Fruit fly (Drosophila melanogaster) whole organism, embryonic: Measurements from ENCODE around the gene CG8206.

Experiments used
- CG10959 ChIP-seq: fragments of 200-800 bp; sonication (Bioruptor generic); IDR thresholded peaks from 2 replicates; pipeline ENCODE4 v1.3.6; 2022; ENCODE audit warnings: missing biosample characterization, missing genetic modification characterization
- CG10979 ChIP-seq: fragments of 200-800 bp; sonication (Bioruptor generic); optimal IDR thresholded peaks from 2 replicates; lab custom pipeline; 2018; ENCODE audit warnings: missing biosample characterization, mild to moderate bottlenecking, missing genetic modification characterization, moderate library complexity
- CG11398 ChIP-seq: fragments of 200-800 bp; sonication (Bioruptor generic); optimal IDR thresholded peaks from 2 replicates; lab custom pipeline; 2016; ENCODE audit warnings: missing biosample characterization, missing genetic modification characterization
- CG12942 ChIP-seq: fragments of 200-800 bp; sonication (Bioruptor generic); optimal IDR thresholded peaks from 3 replicates; lab custom pipeline; 2016; ENCODE audit warnings: missing biosample characterization, missing genetic modification characterization
- CG13296 ChIP-seq: fragments of 200-800 bp; sonication (Bioruptor generic); optimal IDR thresholded peaks from 3 replicates; lab custom pipeline; 2018; ENCODE audit warnings: missing biosample characterization, mild to moderate bottlenecking, missing genetic modification characterization
- CG18599 ChIP-seq: fragments of 200-800 bp; sonication (Bioruptor generic); optimal IDR thresholded peaks from 3 replicates; lab custom pipeline; 2017; ENCODE audit warnings: missing biosample characterization, missing genetic modification characterization, mild to moderate bottlenecking, moderate library complexity, missing genetic modification reagents
- CG2202 ChIP-seq: fragments of 200-800 bp; sonication (Bioruptor generic); optimal IDR thresholded peaks from 2 replicates; lab custom pipeline; 2018; ENCODE audit warnings: missing biosample characterization, mild to moderate bottlenecking, missing genetic modification characterization
- CG42726 ChIP-seq: fragments of 200-800 bp; sonication (Bioruptor generic); IDR thresholded peaks from 2 replicates; pipeline ENCODE4 v1.3.6; 2022; ENCODE audit warnings: missing biosample characterization, missing genetic modification characterization; ENCODE audit not compliant: partially characterized antibody
- CG5245 ChIP-seq: fragments of 200-800 bp; sonication (Bioruptor generic); optimal IDR thresholded peaks from 3 replicates; lab custom pipeline; 2016; ENCODE audit warnings: missing biosample characterization, missing genetic modification characterization
- CG7556 ChIP-seq: fragments of 200-800 bp; sonication (Bioruptor generic); optimal IDR thresholded peaks from 2 replicates; lab custom pipeline; 2017; ENCODE audit warnings: missing biosample characterization, mild to moderate bottlenecking, missing genetic modification characterization
- CG7839 ChIP-seq: fragments of 200-800 bp; sonication (Bioruptor generic); optimal IDR thresholded peaks from 3 replicates; lab custom pipeline; 2018; ENCODE audit warnings: missing biosample characterization, mild to moderate bottlenecking, missing genetic modification characterization, moderate library complexity
- CG8281 ChIP-seq: fragments of 200-800 bp; sonication (Bioruptor generic); optimal IDR thresholded peaks from 2 replicates; lab custom pipeline; 2018; ENCODE audit warnings: missing biosample characterization, mild to moderate bottlenecking, missing genetic modification characterization, moderate library complexity
- CoRest ChIP-seq: fragments of 200-800 bp; sonication (Bioruptor generic); optimal IDR thresholded peaks from 3 replicates; lab custom pipeline; 2018; ENCODE audit warnings: missing biosample characterization, mild to moderate bottlenecking, missing genetic modification characterization, moderate library complexity
- Dll ChIP-seq: fragments of 200-800 bp; sonication (Bioruptor generic); IDR thresholded peaks from 4 replicates; pipeline ENCODE4 v1.3.6; 2022; ENCODE audit warnings: missing biosample characterization, missing genetic modification characterization; ENCODE audit not compliant: partially characterized antibody
- Gug ChIP-seq: fragments of 200-800 bp; sonication (Bioruptor generic); IDR thresholded peaks from 4 replicates; pipeline ENCODE4 v1.3.6; 2022; ENCODE audit warnings: missing biosample characterization, missing genetic modification characterization
- HHEX ChIP-seq: fragments of 200-800 bp; sonication (Bioruptor generic); optimal IDR thresholded peaks from 3 replicates; lab custom pipeline; 2017; ENCODE audit warnings: missing biosample characterization, mild to moderate bottlenecking, missing genetic modification characterization, missing genetic modification reagents
- Hmr ChIP-seq: fragments of 200-800 bp; sonication (Bioruptor generic); optimal IDR thresholded peaks from 3 replicates; lab custom pipeline; 2017; ENCODE audit warnings: mild to moderate bottlenecking, missing biosample characterization, missing genetic modification reagents, missing genetic modification characterization
- Hr39 ChIP-seq: fragments of >200 bp; optimal IDR thresholded peaks from 2 replicates; lab custom pipeline; 2017
- Max ChIP-seq: fragments of 200-800 bp; sonication (Bioruptor generic); optimal IDR thresholded peaks from 2 replicates; lab custom pipeline; 2016; ENCODE audit warnings: missing biosample characterization, mild to moderate bottlenecking, missing genetic modification characterization
- Neu2 ChIP-seq: fragments of 200-800 bp; sonication (Bioruptor generic); optimal IDR thresholded peaks from 3 replicates; lab custom pipeline; 2016; ENCODE audit warnings: missing biosample characterization, missing genetic modification characterization, borderline replicate concordance
- NfI ChIP-seq: fragments of 200-800 bp; sonication (Bioruptor generic); optimal IDR thresholded peaks from 3 replicates; lab custom pipeline; 2018; ENCODE audit warnings: missing biosample characterization, mild to moderate bottlenecking, missing genetic modification characterization, moderate library complexity
- abd-A ChIP-seq: fragments of 200-800 bp; sonication (Bioruptor generic); optimal IDR thresholded peaks from 3 replicates; lab custom pipeline; 2019; ENCODE audit warnings: missing biosample characterization, mild to moderate bottlenecking, missing genetic modification characterization, moderate library complexity
- amos ChIP-seq: fragments of 200-800 bp; sonication (Bioruptor generic); IDR thresholded peaks from 2 replicates; pipeline ENCODE4 v1.3.6; 2022; ENCODE audit warnings: missing biosample characterization, missing genetic modification characterization; ENCODE audit not compliant: partially characterized antibody
- bsh ChIP-seq, 2 experiments: fragments of 200-800 bp; sonication (Bioruptor generic); optimal IDR thresholded peaks; 2 replicates each; lab custom pipeline; 2017 to 2018; ENCODE audit warnings: mild to moderate bottlenecking in 2 of 2, missing biosample characterization in 2 of 2, missing genetic modification characterization in 2 of 2, moderate library complexity in 1 of 2
- cad ChIP-seq: fragments of >200 bp; optimal IDR thresholded peaks from 2 replicates; lab custom pipeline; 2017; ENCODE audit warnings: missing biosample characterization, missing genetic modification characterization
- cas ChIP-seq: fragments of 200-800 bp; sonication (Bioruptor generic); IDR thresholded peaks from 2 replicates; pipeline ENCODE4 v1.3.6; 2022; ENCODE audit warnings: missing biosample characterization, missing genetic modification characterization
- cato ChIP-seq: fragments of 200-800 bp; sonication (Bioruptor generic); optimal IDR thresholded peaks from 2 replicates; lab custom pipeline; 2016; ENCODE audit warnings: missing biosample characterization, missing genetic modification characterization, borderline replicate concordance
- caup ChIP-seq: fragments of 200-800 bp; sonication (Bioruptor generic); optimal IDR thresholded peaks from 3 replicates; lab custom pipeline; 2017; ENCODE audit warnings: missing biosample characterization, mild to moderate bottlenecking, missing genetic modification characterization, moderate library complexity; ENCODE audit not compliant: severe bottlenecking
- croc ChIP-seq: fragments of 200-800 bp; sonication (Bioruptor generic); conservative IDR thresholded peaks from 3 replicates; pipeline ENCODE4 v1.3.6; 2022; ENCODE audit warnings: missing biosample characterization, missing genetic modification characterization
- dimm ChIP-seq: fragments of 200-800 bp; sonication (Bioruptor generic); IDR thresholded peaks from 2 replicates; pipeline ENCODE4 v1.3.6; 2022; ENCODE audit warnings: missing biosample characterization, missing genetic modification characterization
- ewg ChIP-seq: fragments of 200-800 bp; sonication (Bioruptor generic); optimal IDR thresholded peaks from 3 replicates; lab custom pipeline; 2017; ENCODE audit warnings: mild to moderate bottlenecking, missing biosample characterization, missing genetic modification reagents, missing genetic modification characterization
- hb ChIP-seq: fragments of 200-800 bp; sonication (Bioruptor generic); IDR thresholded peaks from 3 replicates; pipeline ENCODE4 v1.3.6; 2022; ENCODE audit warnings: missing biosample characterization, missing genetic modification characterization; ENCODE audit not compliant: partially characterized antibody
- insv ChIP-seq, 2 experiments: fragments of 200-800 bp; sonication (Bioruptor generic); optimal IDR thresholded peaks; 3 replicates each; lab custom pipeline; 2016 to 2018; ENCODE audit warnings: missing biosample characterization in 2 of 2, missing genetic modification characterization in 2 of 2
- ken ChIP-seq: fragments of 200-800 bp; sonication (Bioruptor generic); IDR thresholded peaks from 3 replicates; pipeline ENCODE4 v1.3.6; 2022; ENCODE audit warnings: missing biosample characterization, missing genetic modification characterization
- lola ChIP-seq, 3 experiments: fragments of >200 bp in 2 of 3; fragments of 200-800 bp in 1 of 3; sonication (Bioruptor generic) in 1 of 3; optimal IDR thresholded peaks; 2 replicates each; lab custom pipeline; 2017 to 2019; ENCODE audit warnings: missing biosample characterization in 3 of 3, missing genetic modification characterization in 3 of 3, mild to moderate bottlenecking in 1 of 3, moderate library complexity in 1 of 3
- nmo ChIP-seq: fragments of 200-800 bp; sonication (Bioruptor generic); optimal IDR thresholded peaks from 2 replicates; lab custom pipeline; 2018; ENCODE audit warnings: missing biosample characterization, mild to moderate bottlenecking, missing genetic modification characterization, moderate library complexity
- p53 ChIP-seq: fragments of 200-800 bp; sonication (Bioruptor generic); optimal IDR thresholded peaks from 2 replicates; lab custom pipeline; 2016; ENCODE audit warnings: missing biosample characterization, missing genetic modification characterization
- pros ChIP-seq: fragments of 200-800 bp; sonication (Bioruptor generic); optimal IDR thresholded peaks from 3 replicates; lab custom pipeline; 2019; ENCODE audit warnings: missing biosample characterization, mild to moderate bottlenecking, missing genetic modification characterization, moderate library complexity
- psq ChIP-seq: fragments of 200-800 bp; sonication (Bioruptor generic); optimal IDR thresholded peaks from 2 replicates; lab custom pipeline; 2017; ENCODE audit warnings: missing biosample characterization, missing genetic modification characterization
- pum ChIP-seq: fragments of 200-800 bp; sonication (Bioruptor generic); optimal IDR thresholded peaks from 2 replicates; lab custom pipeline; 2016; ENCODE audit warnings: missing biosample characterization, missing genetic modification characterization
- ranshi ChIP-seq: fragments of 200-800 bp; sonication (Bioruptor generic); IDR thresholded peaks from 2 replicates; pipeline ENCODE4 v1.3.6; 2022; ENCODE audit warnings: missing biosample characterization, missing genetic modification characterization
- row ChIP-seq: fragments of 200-800 bp; sonication (Bioruptor generic); IDR thresholded peaks from 3 replicates; pipeline ENCODE4 v1.3.6; 2022; ENCODE audit warnings: missing biosample characterization, missing genetic modification characterization
- shn ChIP-seq: fragments of 200-800 bp; sonication (Bioruptor generic); optimal IDR thresholded peaks from 3 replicates; lab custom pipeline; 2016; ENCODE audit warnings: missing biosample characterization, missing genetic modification characterization
- sqz ChIP-seq: fragments of 200-800 bp; sonication (Bioruptor generic); optimal IDR thresholded peaks from 3 replicates; lab custom pipeline; 2018; ENCODE audit warnings: missing biosample characterization, mild to moderate bottlenecking, missing genetic modification characterization
- stwl ChIP-seq: fragments of 200-800 bp; sonication (Bioruptor generic); optimal IDR thresholded peaks from 3 replicates; lab custom pipeline; 2018; ENCODE audit warnings: missing biosample characterization, mild to moderate bottlenecking, missing genetic modification characterization, moderate library complexity
- tll ChIP-seq, 2 experiments: fragments of 200-800 bp in 1 of 2; fragments of >200 bp in 1 of 2; sonication (Bioruptor generic) in 1 of 2; optimal IDR thresholded peaks; 2 replicates each; lab custom pipeline; 2017 to 2019; ENCODE audit warnings: missing biosample characterization in 2 of 2, missing genetic modification characterization in 2 of 2, mild to moderate bottlenecking in 1 of 2, moderate library complexity in 1 of 2
- ttk ChIP-seq: fragments of 200-800 bp; sonication (Bioruptor generic); IDR thresholded peaks from 2 replicates; pipeline ENCODE4 v2.1.2; 2022; ENCODE audit warnings: missing biosample characterization, missing genetic modification characterization
- vvl ChIP-seq: fragments of 200-800 bp; sonication (Bioruptor generic); IDR thresholded peaks from 2 replicates; pipeline ENCODE4 v1.3.6; 2022; ENCODE audit warnings: missing biosample characterization, missing genetic modification characterization
- zf30C ChIP-seq: fragments of 200-800 bp; sonication (Bioruptor generic); optimal IDR thresholded peaks from 3 replicates; lab custom pipeline; 2018; ENCODE audit warnings: missing biosample characterization, mild to moderate bottlenecking, missing genetic modification characterization

CG8206 gene

DNA sequence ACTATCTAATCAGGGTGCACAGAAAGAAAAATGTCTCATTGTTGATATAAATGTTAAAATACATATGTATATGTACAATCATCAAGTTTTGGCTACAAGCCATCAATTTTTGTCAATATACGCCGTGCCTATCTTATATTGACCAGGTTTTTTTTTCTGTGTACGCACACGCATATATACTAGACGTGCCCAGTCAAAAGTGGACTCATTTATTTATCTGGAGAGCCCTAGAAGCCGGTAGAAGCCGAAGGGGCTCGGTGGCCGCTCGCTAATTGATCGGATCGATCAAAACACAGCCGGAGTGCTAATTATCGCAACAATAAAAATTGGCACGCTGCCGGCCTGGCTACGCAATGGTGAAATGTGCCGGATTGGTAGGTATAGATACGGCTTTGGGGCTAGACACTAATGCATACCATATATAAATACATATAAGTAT is 1.3 kb downstream of the CG8206 start (continued):
- peak; percentile 55 for TF ChIP-seq ttk
- TF ChIP-seq Hmr: peak; percentile 89
- TF ChIP-seq CG13296: peak; percentile 83
- TF ChIP-seq abd-A (tag; lab: Kevin White, UChicago): no peak
- peak; percentile 77 for TF ChIP-seq CG7839 (tag; lab: Kevin White, UChicago)
- TF ChIP-seq CG10979 (tag; lab: Kevin White, UChicago): peak; percentile 50
- TF ChIP-seq cato (GFP tag; lab: Kevin White, UChicago): peak; percentile 29
- TF ChIP-seq cad (GFP tag; lab: Kevin White, UChicago): no peak
- TF ChIP-seq zf30C (GFP tag; lab: Kevin White, UChicago): peak; percentile 90
- peak; percentile 81 for TF ChIP-seq caup (GFP tag; lab: Kevin White, UChicago)
- no peak for TF ChIP-seq tll (GFP tag; optimal IDR thresholded peaks at IDR 0.05; lab: Kevin White, UChicago)
- 0 out of 2 replicates have a peak, but pooled peaks have one; percentile 4 for TF ChIP-seq amos (GFP tag; lab: Robert Waterston, UW)
- TF ChIP-seq Hr39: no peak
- no peak for TF ChIP-seq sqz (GFP tag; lab: Kevin White, UChicago)
- no peak for TF ChIP-seq Neu2 (GFP tag; lab: Kevin White, UChicago)
- peak; percentile 84 for TF ChIP-seq vvl (GFP tag; lab: Robert Waterston, UW)
- TF ChIP-seq cas: peak; percentile 73
- TF ChIP-seq Gug: peak; percentile 64; the same call in 3 of the 4 replicates
- TF ChIP-seq ranshi (GFP tag; lab: Robert Waterston, UW): peak; percentile 78
- TF ChIP-seq HHEX (GFP tag; lab: Kevin White, UChicago): peak; percentile 80
- TF ChIP-seq CG8281 (tag; lab: Kevin White, UChicago): peak; percentile 44
- peak; percentile 14; the same call in 1 of the 2 replicates for TF ChIP-seq dimm
- TF ChIP-seq CG7556 (GFP tag; lab: Kevin White, UChicago): peak; percentile 66
- peak; percentile 30 for TF ChIP-seq CG12942 (GFP tag; lab: Kevin White, UChicago)
- TF ChIP-seq lola (GFP tag; optimal IDR thresholded peaks at IDR 0.05; lab: Kevin White, UChicago): peak in 1 of 3 experiments; percentile 25
- no peak for TF ChIP-seq psq (GFP tag; lab: Kevin White, UChicago)
- peak; percentile 71 for TF ChIP-seq CoRest (tag; lab: Kevin White, UChicago)
- peak; percentile 46; the same call in 1 of the 2 replicates for TF ChIP-seq CG10959 (GFP tag; lab: Robert Waterston, UW)
- peak; percentile 91 for TF ChIP-seq CG18599 (GFP tag; lab: Kevin White, UChicago)
- peak; percentile 90 for TF ChIP-seq row
- TF ChIP-seq shn (GFP tag; lab: Kevin White, UChicago): no peak
- peak; percentile 46; the same call in 1 of the 3 replicates for TF ChIP-seq ken (GFP tag; lab: Robert Waterston, UW)
- TF ChIP-seq CG11398 (GFP tag; lab: Kevin White, UChicago): no peak
- TF ChIP-seq insv (GFP tag; optimal IDR thresholded peaks at IDR 0.05; lab: Kevin White, UChicago): peak in 1 of 2 experiments; percentile 27
- no peak for TF ChIP-seq hb
- TF ChIP-seq pum (GFP tag; lab: Kevin White, UChicago): peak; percentile 35
- no peak for TF ChIP-seq CG42726 (GFP tag; lab: Robert Waterston, UW)
- TF ChIP-seq bsh (GFP tag; optimal IDR thresholded peaks at IDR 0.05; lab: Kevin White, UChicago): peak; percentile 5 to 66
- no peak for TF ChIP-seq Dll (GFP tag; lab: Robert Waterston, UW)
- TF ChIP-seq stwl (tag; lab: Kevin White, UChicago): no peak
- peak; percentile 53 for TF ChIP-seq nmo (GFP tag; lab: Kevin White, UChicago)
- TF ChIP-seq ewg (GFP tag; lab: Kevin White, UChicago): peak; percentile 33
- TF ChIP-seq NfI (GFP tag; lab: Kevin White, UChicago): peak; percentile 74
- TF ChIP-seq p53 (GFP tag; lab: Kevin White, UChicago): no peak
- TF ChIP-seq CG2202 (tag; lab: Kevin White, UChicago): no peak
- peak; percentile 20 for TF ChIP-seq Max (GFP tag; lab: Kevin White, UChicago)
- peak; percentile 18 for TF ChIP-seq CG5245 (GFP tag; lab: Kevin White, UChicago)
- TF ChIP-seq croc: no peak; the same call in 2 of the 3 replicates
- TF ChIP-seq pros (GFP tag; lab: Kevin White, UChicago): no peak
